Fruit fly (Drosophila melanogaster) whole organism, embryonic: ENCODE results near the gene CG6785.

Source experiments
- Atf6 ChIP-seq: fragments of 200-800 bp; sonication (Bioruptor generic); IDR thresholded peaks from 2 replicates; pipeline ENCODE4 v1.3.6; 2022; ENCODE audit warnings: missing biosample characterization, missing genetic modification characterization
- Bdp1 ChIP-seq: fragments of 200-800 bp; sonication (Bioruptor generic); optimal IDR thresholded peaks from 3 replicates; lab custom pipeline; 2016; ENCODE audit warnings: missing biosample characterization, missing genetic modification characterization
- CG12155 ChIP-seq: fragments of 200-800 bp; sonication (Bioruptor generic); optimal IDR thresholded peaks from 3 replicates; lab custom pipeline; 2016; ENCODE audit warnings: missing biosample characterization, missing genetic modification characterization
- CG13894 ChIP-seq: fragments of 200-800 bp; sonication (Bioruptor generic); optimal IDR thresholded peaks from 3 replicates; lab custom pipeline; 2018; ENCODE audit warnings: missing biosample characterization, mild to moderate bottlenecking, missing genetic modification characterization, moderate library complexity
- CG14965 ChIP-seq: fragments of 200-800 bp; sonication (Bioruptor generic); optimal IDR thresholded peaks from 2 replicates; lab custom pipeline; 2016; ENCODE audit warnings: missing biosample characterization, missing genetic modification characterization, borderline replicate concordance
- CG17802 ChIP-seq: fragments of 200-800 bp; sonication (Bioruptor generic); optimal IDR thresholded peaks from 2 replicates; lab custom pipeline; 2018; ENCODE audit warnings: missing biosample characterization, mild to moderate bottlenecking, missing genetic modification characterization, moderate library complexity
- CG18011 ChIP-seq: fragments of 200-800 bp; sonication (Bioruptor generic); optimal IDR thresholded peaks from 2 replicates; lab custom pipeline; 2017; ENCODE audit warnings: missing biosample characterization, missing genetic modification characterization, mild to moderate bottlenecking, moderate library complexity, missing genotype
- CG18476 ChIP-seq: fragments of 200-800 bp; sonication (Bioruptor generic); optimal IDR thresholded peaks from 2 replicates; lab custom pipeline; 2016; ENCODE audit warnings: missing biosample characterization, mild to moderate bottlenecking, missing genetic modification characterization
- CG2678 ChIP-seq: fragments of 200-800 bp; sonication (Bioruptor generic); optimal IDR thresholded peaks from 3 replicates; lab custom pipeline; 2019; ENCODE audit warnings: missing biosample characterization, mild to moderate bottlenecking, missing genetic modification characterization, moderate library complexity
- CG3847 ChIP-seq: fragments of 200-800 bp; sonication (Bioruptor generic); IDR thresholded peaks from 2 replicates; pipeline ENCODE4 v1.3.6; 2022; ENCODE audit warnings: missing biosample characterization, missing genetic modification characterization
- CG4328 ChIP-seq: fragments of 200-800 bp; sonication (Bioruptor generic); optimal IDR thresholded peaks from 3 replicates; lab custom pipeline; 2017; ENCODE audit warnings: missing biosample characterization, missing genetic modification reagents, missing genetic modification characterization
- CG4854 ChIP-seq: fragments of 200-800 bp; sonication (Bioruptor generic); optimal IDR thresholded peaks from 2 replicates; lab custom pipeline; 2016; ENCODE audit warnings: missing biosample characterization, missing genetic modification characterization, inconsistent platforms
- CG5953 ChIP-seq: fragments of 200-800 bp; sonication (Bioruptor generic); IDR thresholded peaks from 2 replicates; pipeline ENCODE4 v1.3.6; 2022; ENCODE audit warnings: missing biosample characterization, missing genetic modification characterization
- CG6272 ChIP-seq: fragments of 200-800 bp; sonication (Bioruptor generic); IDR thresholded peaks from 2 replicates; pipeline ENCODE4 v1.3.6; 2022; ENCODE audit warnings: missing biosample characterization, missing genetic modification characterization
- CG6765 ChIP-seq: fragments of 200-800 bp; sonication (Bioruptor generic); optimal IDR thresholded peaks from 3 replicates; lab custom pipeline; 2017; ENCODE audit warnings: missing biosample characterization, mild to moderate bottlenecking, missing genetic modification characterization
- CG7271 ChIP-seq: fragments of 200-800 bp; sonication (Bioruptor generic); optimal IDR thresholded peaks from 2 replicates; lab custom pipeline; 2018; ENCODE audit warnings: missing biosample characterization, mild to moderate bottlenecking, missing genetic modification characterization, moderate library complexity
- CG7987 ChIP-seq: fragments of 200-800 bp; sonication (Bioruptor generic); optimal IDR thresholded peaks from 2 replicates; lab custom pipeline; 2018; ENCODE audit warnings: missing biosample characterization, mild to moderate bottlenecking, missing genetic modification characterization, moderate library complexity
- CG9727 ChIP-seq: fragments of 200-800 bp; sonication (Bioruptor generic); optimal IDR thresholded peaks from 3 replicates; lab custom pipeline; 2017; ENCODE audit warnings: missing biosample characterization, mild to moderate bottlenecking, missing genetic modification characterization
- CG9797 ChIP-seq: fragments of 200-800 bp; sonication (Bioruptor generic); optimal IDR thresholded peaks from 3 replicates; lab custom pipeline; 2018; ENCODE audit warnings: missing biosample characterization, mild to moderate bottlenecking, missing genetic modification characterization
- CG9876 ChIP-seq: fragments of 200-800 bp; sonication (Bioruptor generic); optimal IDR thresholded peaks from 2 replicates; lab custom pipeline; 2016; ENCODE audit warnings: missing biosample characterization, missing genetic modification characterization
- CrebB ChIP-seq: fragments of 200-800 bp; sonication (Bioruptor generic); optimal IDR thresholded peaks from 3 replicates; lab custom pipeline; 2018; ENCODE audit warnings: missing biosample characterization, mild to moderate bottlenecking, missing genetic modification characterization
- Dip3 ChIP-seq: fragments of 200-800 bp; sonication (Bioruptor generic); optimal IDR thresholded peaks from 3 replicates; lab custom pipeline; 2016; ENCODE audit warnings: missing biosample characterization, missing genetic modification characterization
- HLH4C ChIP-seq: fragments of 200-800 bp; sonication (Bioruptor generic); IDR thresholded peaks from 3 replicates; pipeline ENCODE4 v1.3.6; 2022; ENCODE audit warnings: missing biosample characterization, missing genetic modification characterization; ENCODE audit not compliant: partially characterized antibody
- Nf-YB ChIP-seq: fragments of 200-800 bp; sonication (Bioruptor generic); optimal IDR thresholded peaks from 3 replicates; lab custom pipeline; 2019; ENCODE audit warnings: missing biosample characterization, mild to moderate bottlenecking, missing genetic modification characterization, moderate library complexity
- PHDP ChIP-seq: fragments of 200-800 bp; sonication (Bioruptor generic); optimal IDR thresholded peaks from 3 replicates; lab custom pipeline; 2018; ENCODE audit warnings: missing biosample characterization, mild to moderate bottlenecking, missing genetic modification characterization, moderate library complexity
- Poxn ChIP-seq: fragments of 200-800 bp; sonication (Bioruptor generic); IDR thresholded peaks from 2 replicates; pipeline ENCODE4 v1.3.6; 2022; ENCODE audit warnings: missing biosample characterization, missing genetic modification characterization
- Rfx ChIP-seq: fragments of 200-800 bp; sonication (Bioruptor generic); IDR thresholded peaks from 2 replicates; pipeline ENCODE4 v1.3.6; 2022; ENCODE audit warnings: missing biosample characterization, missing genetic modification characterization
- Rx ChIP-seq: fragments of 200-800 bp; sonication (Bioruptor generic); IDR thresholded peaks from 2 replicates; pipeline ENCODE4 v1.3.6; 2022; ENCODE audit warnings: missing biosample characterization, missing genetic modification characterization
- Sox102F ChIP-seq: fragments of 200-800 bp; sonication (Bioruptor generic); optimal IDR thresholded peaks from 2 replicates; lab custom pipeline; 2018; ENCODE audit warnings: missing biosample characterization, mild to moderate bottlenecking, missing genetic modification characterization, moderate library complexity
- ara ChIP-seq: fragments of 200-800 bp; sonication (Bioruptor generic); IDR thresholded peaks from 2 replicates; pipeline ENCODE4 v1.3.6; 2022; ENCODE audit warnings: missing biosample characterization, missing genetic modification characterization
- br ChIP-seq: fragments of >200 bp; optimal IDR thresholded peaks from 2 replicates; lab custom pipeline; 2017
- bsh ChIP-seq, 2 experiments: fragments of 200-800 bp; sonication (Bioruptor generic); optimal IDR thresholded peaks; 2 replicates each; lab custom pipeline; 2017 to 2018; ENCODE audit warnings: mild to moderate bottlenecking in 2 of 2, missing biosample characterization in 2 of 2, missing genetic modification characterization in 2 of 2, moderate library complexity in 1 of 2
- chm ChIP-seq: fragments of 200-800 bp; sonication (Bioruptor generic); IDR thresholded peaks from 2 replicates; pipeline ENCODE4 v1.3.6; 2022; ENCODE audit warnings: missing biosample characterization, missing genetic modification characterization
- disco-r ChIP-seq: fragments of 200-800 bp; sonication (Bioruptor generic); optimal IDR thresholded peaks from 2 replicates; lab custom pipeline; 2016; ENCODE audit warnings: missing biosample characterization, missing genetic modification characterization
- fu2 ChIP-seq: fragments of 200-800 bp; sonication (Bioruptor generic); optimal IDR thresholded peaks from 2 replicates; lab custom pipeline; 2016; ENCODE audit warnings: missing biosample characterization, missing genetic modification characterization
- hb ChIP-seq: fragments of 200-800 bp; sonication (Bioruptor generic); IDR thresholded peaks from 3 replicates; pipeline ENCODE4 v1.3.6; 2022; ENCODE audit warnings: missing biosample characterization, missing genetic modification characterization; ENCODE audit not compliant: partially characterized antibody
- hkb ChIP-seq, 2 experiments: fragments of 200-800 bp in 1 of 2; fragments of >200 bp in 1 of 2; sonication (Bioruptor generic) in 1 of 2; IDR thresholded peaks in 1 of 2; optimal IDR thresholded peaks in 1 of 2; 2 replicates each; pipeline versions ENCODE4 v1.3.6 to Lab custom; 2017 to 2022; ENCODE audit warnings: missing biosample characterization in 1 of 2, missing genetic modification characterization in 1 of 2
- klu ChIP-seq: fragments of 200-800 bp; sonication (Bioruptor generic); IDR thresholded peaks from 2 replicates; pipeline ENCODE4 v1.3.6; 2022; ENCODE audit warnings: missing biosample characterization, missing genetic modification characterization
- knrl ChIP-seq: fragments of 200-800 bp; sonication (Bioruptor generic); IDR thresholded peaks from 3 replicates; pipeline ENCODE4 v1.3.6; 2022; ENCODE audit warnings: missing biosample characterization, missing genetic modification characterization; ENCODE audit not compliant: partially characterized antibody
- oc ChIP-seq: fragments of 200-800 bp; sonication (Bioruptor generic); optimal IDR thresholded peaks from 2 replicates; lab custom pipeline; 2018; ENCODE audit warnings: missing biosample characterization, mild to moderate bottlenecking, missing genetic modification characterization, moderate library complexity
- pb ChIP-seq: fragments of 200-800 bp; sonication (Bioruptor generic); optimal IDR thresholded peaks from 3 replicates; lab custom pipeline; 2016; ENCODE audit warnings: missing biosample characterization, missing genetic modification characterization
- run ChIP-seq: fragments of 200-800 bp; sonication (Bioruptor generic); optimal IDR thresholded peaks from 3 replicates; lab custom pipeline; 2018; ENCODE audit warnings: missing biosample characterization, mild to moderate bottlenecking, missing genetic modification characterization
- sc ChIP-seq, 3 experiments: fragments of >200 bp in 2 of 3; fragments of 200-800 bp in 1 of 3; sonication (Bioruptor generic) in 1 of 3; optimal IDR thresholded peaks; 2 replicates in 2 of 3; 3 replicates in 1 of 3; lab custom pipeline; 2017; ENCODE audit warnings: mild to moderate bottlenecking in 1 of 3, missing biosample characterization in 1 of 3, missing genetic modification characterization in 1 of 3, missing genetic modification reagents in 1 of 3
- slou ChIP-seq: fragments of 200-800 bp; sonication (Bioruptor generic); optimal IDR thresholded peaks from 3 replicates; lab custom pipeline; 2016; ENCODE audit warnings: missing biosample characterization, missing genetic modification characterization
- ssp ChIP-seq: fragments of 200-800 bp; sonication (Bioruptor generic); IDR thresholded peaks from 2 replicates; pipeline ENCODE4 v1.3.6; 2022; ENCODE audit warnings: missing biosample characterization, missing genetic modification characterization
- sug ChIP-seq: fragments of 200-800 bp; optimal IDR thresholded peaks from 2 replicates; lab custom pipeline; 2019; ENCODE audit warnings: missing biosample characterization, mild to moderate bottlenecking, missing genetic modification characterization, moderate library complexity
- tgo ChIP-seq: fragments of 200-800 bp; sonication (Bioruptor generic); IDR thresholded peaks from 3 replicates; pipeline ENCODE4 v1.3.6; 2022; ENCODE audit warnings: missing biosample characterization, missing genetic modification characterization
- tin ChIP-seq: fragments of 200-800 bp; sonication (Bioruptor generic); optimal IDR thresholded peaks from 3 replicates; lab custom pipeline; 2016; ENCODE audit warnings: missing biosample characterization, missing genetic modification characterization
- yki ChIP-seq: fragments of >200 bp; optimal IDR thresholded peaks from 3 replicates; lab custom pipeline; 2018

The CG6785 gene

DNA sequence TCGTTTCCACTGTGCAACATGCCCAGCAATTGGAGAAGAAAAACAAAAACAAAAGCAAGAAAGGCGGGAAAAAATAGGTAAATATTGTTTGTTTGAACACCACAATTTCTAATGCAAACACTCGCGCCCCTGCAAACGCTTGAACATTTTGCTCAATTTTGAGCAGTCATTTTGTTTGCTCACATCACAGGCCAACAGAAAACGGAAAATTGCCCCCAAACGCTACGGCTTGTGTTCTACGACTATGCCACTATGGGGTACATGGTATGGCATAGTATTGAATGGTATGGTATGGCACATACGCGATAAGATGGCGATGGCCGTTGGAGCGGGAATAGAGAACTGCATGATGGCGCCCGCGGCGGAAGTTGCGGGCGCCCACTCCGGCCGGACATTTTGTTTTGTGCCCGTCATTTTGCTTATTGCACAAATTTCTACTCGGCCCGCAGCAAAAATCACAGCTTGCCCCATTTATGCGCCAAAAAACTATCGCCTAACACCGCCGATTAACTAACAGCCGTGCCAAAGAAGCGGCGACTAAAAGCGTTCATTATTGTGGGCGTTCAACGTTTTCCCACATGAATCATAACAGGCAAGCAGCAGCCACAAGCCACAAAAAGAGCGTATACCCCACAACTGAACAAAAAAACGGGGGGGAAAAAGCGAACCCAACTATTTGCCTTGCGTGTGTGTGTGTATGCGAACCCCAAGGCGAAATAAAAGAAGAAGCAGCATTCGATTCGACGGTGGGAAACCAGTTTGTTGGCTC lies 40.6 kb downstream of the CG6785 start (continued):
- TF ChIP-seq CG4854 (GFP tag; lab: Kevin White, UChicago) (peak; percentile 45), ssp (no peak), pb (no peak), CG18476 (GFP tag; lab: Kevin White, UChicago) (no peak), CG18011 (peak; percentile 20), oc (no peak), yki (lab: Kevin White, UChicago) (no peak), Sox102F (GFP tag; lab: Kevin White, UChicago) (peak; percentile 68), CG4328 (GFP tag; lab: Kevin White, UChicago) (peak; percentile 79), HLH4C (GFP tag; lab: Robert Waterston, UW) (no peak), CG17802 (tag; lab: Kevin White, UChicago) (peak; percentile 43), CG6765 (GFP tag; lab: Kevin White, UChicago) (peak; percentile 36), knrl (GFP tag; lab: Robert Waterston, UW) (no peak), Rfx (GFP tag; lab: Robert Waterston, UW) (no peak), hb (GFP tag; lab: Robert Waterston, UW) (no peak), tgo (GFP tag; lab: Robert Waterston, UW) (no peak), sug (peak; percentile 85), CG2678 (peak; percentile 73), CG7987 (peak; percentile 62), chm (GFP tag; lab: Robert Waterston, UW) (no peak), CG12155 (peak; percentile 23), Nf-YB (GFP tag; lab: Kevin White, UChicago) (no peak), Rx (no peak), Atf6 (GFP tag; lab: Robert Waterston, UW) (no peak), disco-r (GFP tag; lab: Kevin White, UChicago) (peak; percentile 2), Poxn (GFP tag; lab: Robert Waterston, UW) (no peak), CG9876 (GFP tag; lab: Kevin White, UChicago) (peak; percentile 21), CG9797 (GFP tag; lab: Kevin White, UChicago) (no peak), klu (no peak), tin (GFP tag; lab: Kevin White, UChicago) (peak; percentile 25), CG9727 (GFP tag; lab: Kevin White, UChicago) (peak; percentile 70), run (tag; lab: Kevin White, UChicago) (peak; percentile 77), CrebB (tag; lab: Kevin White, UChicago) (peak; percentile 85), CG14965 (GFP tag; lab: Kevin White, UChicago) (peak; percentile 9), hkb (optimal IDR thresholded peaks at IDR 0.05; lab: Kevin White, UChicago) (no peak), hkb (GFP tag; IDR thresholded peaks at IDR 0.05; lab: Robert Waterston, UW) (no peak), slou (GFP tag; lab: Kevin White, UChicago) (no peak), CG6272 (GFP tag; lab: Robert Waterston, UW) (no peak), br (lab: Kevin White, UChicago) (no peak), CG13894 (peak; percentile 87), sc (optimal IDR thresholded peaks at IDR 0.05; lab: Kevin White, UChicago) (no peak), sc (GFP tag; optimal IDR thresholded peaks at IDR 0.05; lab: Kevin White, UChicago) (peak; percentile 85), bsh (GFP tag; optimal IDR thresholded peaks at IDR 0.05; lab: Kevin White, UChicago) (peak in 1 of 2 experiments; percentile 80), fu2 (GFP tag; lab: Kevin White, UChicago) (no peak), CG3847 (no peak), CG5953 (GFP tag; lab: Robert Waterston, UW) (no peak), PHDP (tag; lab: Kevin White, UChicago) (peak; percentile 80), CG7271 (tag; lab: Kevin White, UChicago) (no peak), ara (GFP tag; lab: Robert Waterston, UW) (no peak), Dip3 (GFP tag; lab: Kevin White, UChicago) (peak; percentile 37), Bdp1 (GFP tag; lab: Kevin White, UChicago) (peak; percentile 47)
